Fruit fly (Drosophila melanogaster) whole organism, embryonic: ENCODE measurements around the gene CG14043.

Experiments used
- Antp ChIP-seq: fragments of 200-800 bp; sonication (Bioruptor generic); optimal IDR thresholded peaks from 3 replicates; lab custom pipeline; 2016; ENCODE audit warnings: missing biosample characterization, missing genetic modification characterization
- CG10321 ChIP-seq: fragments of 200-800 bp; sonication (Bioruptor generic); IDR thresholded peaks from 2 replicates; pipeline ENCODE4 v1.3.6; 2022; ENCODE audit warnings: missing biosample characterization, missing genetic modification characterization
- CG10366 ChIP-seq: fragments of 200-800 bp; sonication (Bioruptor generic); IDR thresholded peaks from 2 replicates; pipeline ENCODE4 v1.3.6; 2022; ENCODE audit warnings: missing biosample characterization, missing genetic modification characterization
- CG10654 ChIP-seq: fragments of 200-800 bp; sonication (Bioruptor generic); optimal IDR thresholded peaks from 2 replicates; lab custom pipeline; 2016; ENCODE audit warnings: missing biosample characterization, missing genetic modification characterization
- CG12219 ChIP-seq: fragments of 200-800 bp; sonication (Bioruptor generic); optimal IDR thresholded peaks from 3 replicates; lab custom pipeline; 2018; ENCODE audit warnings: missing biosample characterization, mild to moderate bottlenecking, missing genetic modification characterization
- CG14014 ChIP-seq: fragments of 200-800 bp; sonication (Bioruptor generic); IDR thresholded peaks from 2 replicates; pipeline ENCODE4 v1.3.6; 2022; ENCODE audit warnings: missing biosample characterization, missing genetic modification characterization
- CG15011 ChIP-seq: fragments of 200-800 bp; sonication (Bioruptor generic); optimal IDR thresholded peaks from 3 replicates; lab custom pipeline; 2018; ENCODE audit warnings: missing biosample characterization, mild to moderate bottlenecking, missing genetic modification characterization
- CG16779 ChIP-seq: fragments of 200-800 bp; sonication (Bioruptor generic); IDR thresholded peaks from 2 replicates; pipeline ENCODE4 v1.3.6; 2022; ENCODE audit warnings: missing biosample characterization, missing genetic modification characterization
- CG31224 ChIP-seq: fragments of 200-800 bp; sonication (Bioruptor generic); IDR thresholded peaks from 2 replicates; pipeline ENCODE4 v1.3.6; 2022; ENCODE audit warnings: missing biosample characterization, missing genetic modification characterization
- CG31388 ChIP-seq: fragments of 200-800 bp; sonication (Bioruptor generic); optimal IDR thresholded peaks from 2 replicates; lab custom pipeline; 2016; ENCODE audit warnings: missing biosample characterization, missing genetic modification characterization
- CG34224 ChIP-seq: fragments of 200-800 bp; sonication (Bioruptor generic); IDR thresholded peaks from 3 replicates; pipeline ENCODE4 v1.3.6; 2022; ENCODE audit warnings: missing biosample characterization, missing genetic modification characterization; ENCODE audit not compliant: partially characterized antibody
- CG34422 ChIP-seq: fragments of 200-800 bp; sonication (Bioruptor generic); IDR thresholded peaks from 3 replicates; pipeline ENCODE4 v1.3.6; 2022; ENCODE audit warnings: missing biosample characterization, missing genetic modification characterization
- CG3847 ChIP-seq: fragments of 200-800 bp; sonication (Bioruptor generic); IDR thresholded peaks from 2 replicates; pipeline ENCODE4 v1.3.6; 2022; ENCODE audit warnings: missing biosample characterization, missing genetic modification characterization
- CG4360 ChIP-seq: fragments of 200-800 bp; sonication (Bioruptor generic); IDR thresholded peaks from 2 replicates; pipeline ENCODE4 v1.3.6; 2022; ENCODE audit warnings: missing biosample characterization, missing genetic modification characterization
- CG4617 ChIP-seq: fragments of 200-800 bp; sonication (Bioruptor generic); optimal IDR thresholded peaks from 3 replicates; lab custom pipeline; 2016; ENCODE audit warnings: missing biosample characterization, missing genetic modification characterization, borderline replicate concordance
- CG4854 ChIP-seq: fragments of 200-800 bp; sonication (Bioruptor generic); optimal IDR thresholded peaks from 2 replicates; lab custom pipeline; 2016; ENCODE audit warnings: missing biosample characterization, missing genetic modification characterization, inconsistent platforms
- CG6272 ChIP-seq: fragments of 200-800 bp; sonication (Bioruptor generic); IDR thresholded peaks from 2 replicates; pipeline ENCODE4 v1.3.6; 2022; ENCODE audit warnings: missing biosample characterization, missing genetic modification characterization
- CG7271 ChIP-seq: fragments of 200-800 bp; sonication (Bioruptor generic); optimal IDR thresholded peaks from 2 replicates; lab custom pipeline; 2018; ENCODE audit warnings: missing biosample characterization, mild to moderate bottlenecking, missing genetic modification characterization, moderate library complexity
- CG7963 ChIP-seq: fragments of 200-800 bp; sonication (Bioruptor generic); IDR thresholded peaks from 3 replicates; pipeline ENCODE4 v1.3.6; 2022; ENCODE audit warnings: missing biosample characterization, missing genetic modification characterization; ENCODE audit not compliant: partially characterized antibody
- Camta ChIP-seq: fragments of 200-800 bp; sonication (Bioruptor generic); optimal IDR thresholded peaks from 2 replicates; lab custom pipeline; 2016; ENCODE audit warnings: missing biosample characterization, missing genetic modification characterization
- D ChIP-seq, 2 experiments: fragments of 200-800 bp in 1 of 2; fragments of >200 bp in 1 of 2; sonication (Bioruptor generic) in 1 of 2; optimal IDR thresholded peaks; 2 replicates in 1 of 2; 3 replicates in 1 of 2; lab custom pipeline; 2017; ENCODE audit warnings: mild to moderate bottlenecking in 1 of 2, missing biosample characterization in 1 of 2, missing genetic modification characterization in 1 of 2, missing genetic modification reagents in 1 of 2
- Dll ChIP-seq: fragments of 200-800 bp; sonication (Bioruptor generic); IDR thresholded peaks from 4 replicates; pipeline ENCODE4 v1.3.6; 2022; ENCODE audit warnings: missing biosample characterization, missing genetic modification characterization; ENCODE audit not compliant: partially characterized antibody
- ERR ChIP-seq: fragments of 200-800 bp; sonication (Bioruptor generic); optimal IDR thresholded peaks from 2 replicates; lab custom pipeline; 2016; ENCODE audit warnings: missing biosample characterization, missing genetic modification characterization
- Fer3 ChIP-seq: fragments of 200-800 bp; sonication (Bioruptor generic); optimal IDR thresholded peaks from 2 replicates; lab custom pipeline; 2018; ENCODE audit warnings: missing biosample characterization, mild to moderate bottlenecking, missing genetic modification characterization, moderate library complexity
- HHEX ChIP-seq: fragments of 200-800 bp; sonication (Bioruptor generic); optimal IDR thresholded peaks from 3 replicates; lab custom pipeline; 2017; ENCODE audit warnings: missing biosample characterization, mild to moderate bottlenecking, missing genetic modification characterization, missing genetic modification reagents
- HLHmδ ChIP-seq: fragments of 200-800 bp; sonication (Bioruptor generic); optimal IDR thresholded peaks from 2 replicates; lab custom pipeline; 2018; ENCODE audit warnings: missing biosample characterization, mild to moderate bottlenecking, missing genetic modification characterization, moderate library complexity
- Lim3 ChIP-seq: fragments of 200-800 bp; sonication (Bioruptor generic); IDR thresholded peaks from 2 replicates; pipeline ENCODE4 v1.3.6; 2022; ENCODE audit warnings: missing biosample characterization, missing genetic modification characterization
- MESR4 ChIP-seq: fragments of 200-800 bp; sonication (Bioruptor generic); optimal IDR thresholded peaks from 2 replicates; lab custom pipeline; 2018; ENCODE audit warnings: missing biosample characterization, mild to moderate bottlenecking, missing genetic modification characterization, moderate library complexity
- Rx ChIP-seq: fragments of 200-800 bp; sonication (Bioruptor generic); IDR thresholded peaks from 2 replicates; pipeline ENCODE4 v1.3.6; 2022; ENCODE audit warnings: missing biosample characterization, missing genetic modification characterization
- Side ChIP-seq: fragments of 200-800 bp; sonication (Bioruptor generic); optimal IDR thresholded peaks from 2 replicates; lab custom pipeline; 2016; ENCODE audit warnings: missing biosample characterization, missing genetic modification characterization
- Sox100B ChIP-seq: fragments of 200-800 bp; sonication (Bioruptor generic); optimal IDR thresholded peaks from 3 replicates; lab custom pipeline; 2018; ENCODE audit warnings: missing biosample characterization, mild to moderate bottlenecking, missing genetic modification characterization
- Sox102F ChIP-seq: fragments of 200-800 bp; sonication (Bioruptor generic); optimal IDR thresholded peaks from 2 replicates; lab custom pipeline; 2018; ENCODE audit warnings: missing biosample characterization, mild to moderate bottlenecking, missing genetic modification characterization, moderate library complexity
- abd-A ChIP-seq: fragments of 200-800 bp; sonication (Bioruptor generic); optimal IDR thresholded peaks from 3 replicates; lab custom pipeline; 2019; ENCODE audit warnings: missing biosample characterization, mild to moderate bottlenecking, missing genetic modification characterization, moderate library complexity
- ash1 ChIP-seq: fragments of 200-800 bp; sonication (Bioruptor generic); optimal IDR thresholded peaks from 2 replicates; lab custom pipeline; 2018; ENCODE audit warnings: missing biosample characterization, mild to moderate bottlenecking, missing genetic modification characterization
- cad ChIP-seq: fragments of >200 bp; optimal IDR thresholded peaks from 2 replicates; lab custom pipeline; 2017; ENCODE audit warnings: missing biosample characterization, missing genetic modification characterization
- chinmo ChIP-seq: fragments of 200-800 bp; sonication (Bioruptor generic); IDR thresholded peaks from 4 replicates; pipeline ENCODE4 v1.3.6; 2022; ENCODE audit warnings: missing biosample characterization, missing genetic modification characterization; ENCODE audit not compliant: partially characterized antibody
- crp ChIP-seq, 2 experiments: fragments of 200-800 bp; sonication (Bioruptor generic); optimal IDR thresholded peaks; 2 replicates in 1 of 2; 3 replicates in 1 of 2; lab custom pipeline; 2017; ENCODE audit warnings: missing biosample characterization in 2 of 2, missing genetic modification characterization in 2 of 2, mild to moderate bottlenecking in 1 of 2, moderate library complexity in 1 of 2
- dmrt11E ChIP-seq: fragments of 200-800 bp; sonication (Bioruptor generic); optimal IDR thresholded peaks from 3 replicates; lab custom pipeline; 2018; ENCODE audit warnings: missing biosample characterization, mild to moderate bottlenecking, missing genetic modification characterization, moderate library complexity
- ems ChIP-seq: fragments of 200-800 bp; sonication (Bioruptor generic); optimal IDR thresholded peaks from 3 replicates; lab custom pipeline; 2016; ENCODE audit warnings: missing biosample characterization, missing genetic modification characterization
- fd96Cb ChIP-seq: fragments of 200-800 bp; sonication (Bioruptor generic); optimal IDR thresholded peaks from 2 replicates; lab custom pipeline; 2018; ENCODE audit warnings: missing biosample characterization, mild to moderate bottlenecking, missing genetic modification characterization, moderate library complexity
- hb ChIP-seq: fragments of 200-800 bp; sonication (Bioruptor generic); IDR thresholded peaks from 3 replicates; pipeline ENCODE4 v1.3.6; 2022; ENCODE audit warnings: missing biosample characterization, missing genetic modification characterization; ENCODE audit not compliant: partially characterized antibody
- insv ChIP-seq, 2 experiments: fragments of 200-800 bp; sonication (Bioruptor generic); optimal IDR thresholded peaks; 3 replicates each; lab custom pipeline; 2016 to 2018; ENCODE audit warnings: missing biosample characterization in 2 of 2, missing genetic modification characterization in 2 of 2
- kay ChIP-seq: fragments of 200-800 bp; sonication (Bioruptor generic); optimal IDR thresholded peaks from 2 replicates; lab custom pipeline; 2016; ENCODE audit warnings: missing biosample characterization, missing genetic modification characterization
- lmd ChIP-seq: fragments of 200-800 bp; sonication (Bioruptor generic); IDR thresholded peaks from 2 replicates; pipeline ENCODE4 v1.3.6; 2022; ENCODE audit warnings: missing biosample characterization, missing genetic modification characterization
- nerfin-2 ChIP-seq: fragments of 200-800 bp; sonication (Bioruptor generic); IDR thresholded peaks from 2 replicates; pipeline ENCODE4 v1.3.6; 2022; ENCODE audit warnings: missing biosample characterization, missing genetic modification characterization; ENCODE audit not compliant: partially characterized antibody
- odd ChIP-seq: fragments of 200-800 bp; sonication (Bioruptor generic); optimal IDR thresholded peaks from 2 replicates; lab custom pipeline; 2017; ENCODE audit warnings: missing biosample characterization, mild to moderate bottlenecking, missing genetic modification characterization
- pho ChIP-seq: fragments of 200-800 bp; sonication (Bioruptor generic); optimal IDR thresholded peaks from 2 replicates; lab custom pipeline; 2016; ENCODE audit warnings: missing biosample characterization, missing genetic modification characterization
- slp2 ChIP-seq: fragments of 200-800 bp; sonication (Bioruptor generic); optimal IDR thresholded peaks from 2 replicates; lab custom pipeline; 2016; ENCODE audit warnings: missing biosample characterization, missing genetic modification characterization
- tio ChIP-seq: fragments of 200-800 bp; sonication (Bioruptor generic); optimal IDR thresholded peaks from 2 replicates; lab custom pipeline; 2017; ENCODE audit warnings: missing biosample characterization, missing genetic modification characterization, inconsistent platforms
- vvl ChIP-seq: fragments of 200-800 bp; sonication (Bioruptor generic); IDR thresholded peaks from 2 replicates; pipeline ENCODE4 v1.3.6; 2022; ENCODE audit warnings: missing biosample characterization, missing genetic modification characterization

CG14043 gene

dm6 chr2L:4965420-4965819 lies 6.1 kb upstream of the CG14043 start, which contains the start of gene CG34125 (continued):
- peak; percentile 68; the same call in 1 of the 4 replicates for TF ChIP-seq chinmo (GFP tag; lab: Robert Waterston, UW)
- no peak for TF ChIP-seq Dll (GFP tag; lab: Robert Waterston, UW)
- TF ChIP-seq nerfin-2 (GFP tag; lab: Robert Waterston, UW): no peak
- no peak for TF ChIP-seq CG34224
- no peak for TF ChIP-seq Fer3
- TF ChIP-seq CG4617 (GFP tag; lab: Kevin White, UChicago): no peak
- no peak for TF ChIP-seq HLHmδ (GFP tag; lab: Kevin White, UChicago)
- no peak for TF ChIP-seq D (optimal IDR thresholded peaks at IDR 0.05; lab: Kevin White, UChicago)
- no peak for TF ChIP-seq D (GFP tag; optimal IDR thresholded peaks at IDR 0.05; lab: Kevin White, UChicago)
- peak; percentile 10 for TF ChIP-seq ems (GFP tag; lab: Kevin White, UChicago)
- TF ChIP-seq CG14014 (GFP tag; lab: Robert Waterston, UW): 0 out of 2 replicates have a peak, but pooled peaks have one; percentile 11
- TF ChIP-seq CG6272 (GFP tag; lab: Robert Waterston, UW): no peak
- TF ChIP-seq CG3847 (GFP tag; lab: Robert Waterston, UW): peak; percentile 26; the same call in 1 of the 2 replicates
- no peak for TF ChIP-seq vvl
- no peak for TF ChIP-seq CG31224 (GFP tag; lab: Robert Waterston, UW)
- TF ChIP-seq CG7271 (tag; lab: Kevin White, UChicago): no peak
- TF ChIP-seq crp (GFP tag; optimal IDR thresholded peaks at IDR 0.05; lab: Kevin White, UChicago): no peak
- TF ChIP-seq Sox100B (GFP tag; lab: Kevin White, UChicago): no peak
- TF ChIP-seq CG12219 (GFP tag; lab: Kevin White, UChicago): no peak
- peak; percentile 97 for TF ChIP-seq kay (GFP tag; lab: Kevin White, UChicago)
- 0 out of 2 replicates have a peak, but pooled peaks have one; percentile 10 for TF ChIP-seq CG10366
- TF ChIP-seq HHEX (GFP tag; lab: Kevin White, UChicago): no peak
- no peak for TF ChIP-seq CG4360
- TF ChIP-seq ash1 (GFP tag; lab: Kevin White, UChicago): no peak
- TF ChIP-seq CG15011 (GFP tag; lab: Kevin White, UChicago): no peak
- peak; percentile 16 for TF ChIP-seq Camta (GFP tag; lab: Kevin White, UChicago)
- no peak for TF ChIP-seq pho (GFP tag; lab: Kevin White, UChicago)
- peak; percentile 13 for TF ChIP-seq MESR4
- no peak for TF ChIP-seq hb
- no peak for TF ChIP-seq Rx
- no peak for TF ChIP-seq Lim3 (GFP tag; lab: Robert Waterston, UW)
- no peak for TF ChIP-seq CG10654
- 0 out of 3 replicates have a peak, but pooled peaks have one; percentile 8 for TF ChIP-seq CG34422 (GFP tag; lab: Robert Waterston, UW)
- no peak for TF ChIP-seq cad
- no peak for TF ChIP-seq CG10321 (GFP tag; lab: Robert Waterston, UW)
- no peak for TF ChIP-seq lmd (GFP tag; lab: Robert Waterston, UW)
- no peak for TF ChIP-seq abd-A (tag; lab: Kevin White, UChicago)
- no peak for TF ChIP-seq dmrt11E (tag; lab: Kevin White, UChicago)
- no peak for TF ChIP-seq insv (GFP tag; optimal IDR thresholded peaks at IDR 0.05; lab: Kevin White, UChicago)
- TF ChIP-seq CG16779 (GFP tag; lab: Robert Waterston, UW): no peak
- TF ChIP-seq CG31388: no peak
- TF ChIP-seq slp2 (GFP tag; lab: Kevin White, UChicago): no peak
- no peak for TF ChIP-seq ERR (GFP tag; lab: Kevin White, UChicago)
- TF ChIP-seq Sox102F (GFP tag; lab: Kevin White, UChicago): no peak
- no peak for TF ChIP-seq CG4854 (GFP tag; lab: Kevin White, UChicago)
- no peak for TF ChIP-seq odd (GFP tag; lab: Kevin White, UChicago)
- no peak for TF ChIP-seq fd96Cb (tag; lab: Kevin White, UChicago)
- no peak for TF ChIP-seq tio (GFP tag; lab: Kevin White, UChicago)
- TF ChIP-seq Side (GFP tag; lab: Kevin White, UChicago): no peak
- no peak for TF ChIP-seq Antp
- TF ChIP-seq CG7963 (GFP tag; lab: Robert Waterston, UW): no peak
